Worm (Caenorhabditis elegans): Measurements from ENCODE around the gene F07F6.8.

The F07F6.8 gene

DNA sequence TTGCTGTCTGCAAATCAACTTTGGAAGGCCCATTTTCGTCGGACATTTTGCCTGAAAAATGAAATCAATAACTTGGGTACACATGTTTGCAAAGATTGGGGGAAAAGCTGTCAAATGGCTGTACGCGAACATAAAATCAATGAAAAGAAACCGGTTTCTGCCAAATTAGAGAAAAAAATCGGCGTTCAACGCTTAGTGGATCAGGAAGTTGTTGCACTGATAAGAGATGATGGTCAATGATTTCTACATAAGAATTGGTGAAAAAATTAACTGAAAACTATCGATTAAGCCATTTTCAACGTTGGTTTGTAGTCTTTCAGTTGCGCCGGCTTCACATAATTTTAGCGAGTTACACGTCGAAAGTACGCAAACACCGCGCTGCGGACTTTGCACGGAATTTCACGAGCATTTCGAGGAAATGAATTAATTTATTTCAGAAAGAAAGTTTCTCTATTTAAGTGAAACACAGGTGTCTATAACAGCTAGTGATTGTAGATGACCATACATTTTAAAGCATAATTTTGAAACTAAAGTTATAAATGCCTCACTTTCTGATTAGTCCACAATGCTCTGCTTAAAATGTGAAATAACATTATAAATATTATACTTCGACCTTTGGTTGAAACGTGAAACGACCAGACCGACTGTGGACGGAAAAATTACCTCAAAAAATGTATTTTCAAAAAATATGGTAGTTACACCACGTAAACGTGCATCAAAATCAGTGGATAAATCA, 4.2 kb upstream of the F07F6.8 start, which contains the start of the genes F07F6.4 and F07F6.2 (continued):
- no peak for TF ChIP-seq vab-7 (GFP tag; IDR thresholded peaks at IDR 0.05)
- no peak for TF ChIP-seq lir-3 (tag; optimal IDR thresholded peaks at IDR 0.05)
- TF ChIP-seq nhr-10 (tag; optimal IDR thresholded peaks at IDR 0.05): no peak
- TF ChIP-seq duxl-1 (tag; optimal IDR thresholded peaks at IDR 0.05; ENCODE audit: poor library complexity): no peak
- TF ChIP-seq nhr-102 (tag; optimal IDR thresholded peaks at IDR 0.05): no peak
- no peak for TF ChIP-seq zip-11 (GFP tag; IDR thresholded peaks at IDR 0.05)
- TF ChIP-seq hmg-1.1 (GFP tag; IDR thresholded peaks at IDR 0.05): no peak
- peak; percentile 59 for TF ChIP-seq dpl-1 (GFP tag; optimal IDR thresholded peaks at IDR 0.05)
- TF ChIP-seq pha-4 (GFP tag; IDR thresholded peaks at IDR 0.05): no peak
- TF ChIP-seq pha-4 (tag; optimal IDR thresholded peaks at IDR 0.05): no peak
- TF ChIP-seq gei-8 (GFP tag; optimal IDR thresholded peaks at IDR 0.05): no peak
- no peak for TF ChIP-seq attf-4 (tag; optimal IDR thresholded peaks at IDR 0.05)
- TF ChIP-seq nhr-28 (tag; optimal IDR thresholded peaks at IDR 0.05): no peak
- no peak for TF ChIP-seq tra-1 (GFP tag; IDR thresholded peaks at IDR 0.05)
- TF ChIP-seq Y5F2A.4 (GFP tag; optimal IDR thresholded peaks at IDR 0.05): no peak
- TF ChIP-seq F49E8.2 (tag; optimal IDR thresholded peaks at IDR 0.05; ENCODE audit: borderline replicate concordance): no peak
- no peak for TF ChIP-seq F26F4.8 (GFP tag; conservative IDR thresholded peaks at IDR 0.05)
- no peak for TF ChIP-seq ctbp-1 (GFP tag; IDR thresholded peaks at IDR 0.05)
- TF ChIP-seq aha-1 (tag): peak; percentile 90
- no peak for TF ChIP-seq ceh-62 (tag; optimal IDR thresholded peaks at IDR 0.05)
- peak; percentile 27 for TF ChIP-seq mep-1 (tag; optimal IDR thresholded peaks at IDR 0.05)
- TF ChIP-seq dve-1 (tag; optimal IDR thresholded peaks at IDR 0.05; ENCODE audit: insufficient read depth): peak; percentile 39
- no peak for TF ChIP-seq arid-1 (GFP tag; conservative IDR thresholded peaks at IDR 0.05)
- no peak for TF ChIP-seq unc-62 (GFP tag; optimal IDR thresholded peaks at IDR 0.05 in 1 of 2)
- no peak for TF ChIP-seq unc-62 (tag; optimal IDR thresholded peaks at IDR 0.05)
- no peak for TF ChIP-seq rbr-2 (tag; optimal IDR thresholded peaks at IDR 0.05)
- no peak for TF ChIP-seq T20F7.1 (GFP tag; optimal IDR thresholded peaks at IDR 0.05)
- TF ChIP-seq aly-2 (tag; optimal IDR thresholded peaks at IDR 0.05): no peak
- no peak for TF ChIP-seq hlh-11 (tag; optimal IDR thresholded peaks at IDR 0.05)
- no peak for TF ChIP-seq nhr-25 (tag; optimal IDR thresholded peaks at IDR 0.05; ENCODE audit: borderline replicate concordance, insufficient read depth)
- no peak for TF ChIP-seq nhr-237 (tag; optimal IDR thresholded peaks at IDR 0.05)
- no peak for TF ChIP-seq nhr-111 (GFP tag; optimal IDR thresholded peaks at IDR 0.05)
- no peak for TF ChIP-seq mdt-29 (GFP tag; IDR thresholded peaks at IDR 0.05)
- TF ChIP-seq pqm-1 (tag; optimal IDR thresholded peaks at IDR 0.05): peak; percentile 27
- no peak for TF ChIP-seq unc-39 (tag; optimal IDR thresholded peaks at IDR 0.05)
- TF ChIP-seq nhr-11 (tag; optimal IDR thresholded peaks at IDR 0.05): no peak
- no peak for TF ChIP-seq mxl-2 (GFP tag; conservative IDR thresholded peaks at IDR 0.05)
- TF ChIP-seq nhr-48 (tag; optimal IDR thresholded peaks at IDR 0.05): no peak
- TF ChIP-seq egl-43 (GFP tag; IDR thresholded peaks at IDR 0.05): no peak
- no peak for TF ChIP-seq Y105C5A.15 (GFP tag; IDR thresholded peaks at IDR 0.05)
- TF ChIP-seq sdz-12 (GFP tag; optimal IDR thresholded peaks at IDR 0.05): no peak
- no peak for TF ChIP-seq fos-1 (tag; optimal IDR thresholded peaks at IDR 0.05)
- TF ChIP-seq nhr-77 (tag; optimal IDR thresholded peaks at IDR 0.05): no peak
- TF ChIP-seq Y75B8A.6 (GFP tag; IDR thresholded peaks at IDR 0.05): no peak
- TF ChIP-seq nhr-76 (tag; optimal IDR thresholded peaks at IDR 0.05): no peak
- TF ChIP-seq dmd-6 (GFP tag; IDR thresholded peaks at IDR 0.05): no peak
- TF ChIP-seq lin-1 (GFP tag; IDR thresholded peaks at IDR 0.05): no peak
- no peak for TF ChIP-seq R02D3.7 (tag; optimal IDR thresholded peaks at IDR 0.05)
- peak in 1 of 2 experiments; percentile 64 for TF ChIP-seq lsy-2 (tag; optimal IDR thresholded peaks at IDR 0.05)
- TF ChIP-seq madf-9 (GFP tag; conservative IDR thresholded peaks at IDR 0.05): no peak
- TF ChIP-seq ZK546.5 (tag; optimal IDR thresholded peaks at IDR 0.05): no peak
- TF ChIP-seq mxl-3 (GFP tag; optimal IDR thresholded peaks at IDR 0.05): peak; percentile 7
